Fruit fly (Drosophila melanogaster): Measurements from ENCODE around the gene Krn.
A peak's percentile ranks its signal among the peaks of the same experiment; 100 is the strongest.

DNA sequence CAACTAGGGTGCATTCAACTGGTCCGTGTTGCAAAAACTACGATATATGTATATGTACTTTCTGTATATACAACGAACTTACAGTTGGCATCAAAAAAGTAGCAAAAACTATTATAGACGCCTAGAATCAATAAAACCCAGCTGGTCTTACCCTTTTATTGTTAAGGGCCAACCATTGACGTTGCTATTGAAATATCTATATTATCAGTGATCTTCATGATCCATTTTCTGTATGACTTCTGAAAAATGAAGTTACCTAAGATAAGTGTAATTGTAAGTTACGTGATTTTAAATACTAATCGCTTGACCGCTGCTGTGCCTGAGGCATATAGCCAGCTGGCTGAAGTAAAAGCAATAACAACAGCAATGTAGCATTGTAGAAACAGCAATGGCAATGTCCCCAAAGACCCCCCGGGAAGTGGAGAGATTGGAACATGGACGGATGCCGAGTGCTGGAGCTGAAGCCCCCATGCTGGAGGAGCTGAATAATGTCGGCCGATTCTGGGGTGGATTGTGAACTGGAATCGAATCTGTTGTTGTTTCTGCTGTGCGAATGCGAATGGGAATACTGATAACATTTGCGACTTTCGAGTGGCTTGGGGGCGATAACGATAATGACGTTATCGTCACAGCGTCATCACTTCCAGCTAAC, 3.8 kb upstream of the Krn start:
- TF ChIP-seq CG5204 (GFP tag; optimal IDR thresholded peaks at IDR 0.05), result peak; percentile 58
- TF ChIP-seq cic (GFP tag; optimal IDR thresholded peaks at IDR 0.05), result peak; percentile 19
